Worm (Caenorhabditis elegans): ENCODE results near the gene egrh-1.

Gene egrh-1

ce11 chrX:14845637-14846036, at the start of gene egrh-1:
Gene egrh-1 (plus strand): TSS chrX:14845937.
- TF ChIP-seq zag-1 (tag; optimal IDR thresholded peaks at IDR 0.05) (no peak), grh-1 (GFP tag; IDR thresholded peaks at IDR 0.05) (no peak), Y116A8C.19 (tag; optimal IDR thresholded peaks at IDR 0.05; ENCODE audit: borderline replicate concordance) (no peak)

ce11 chrX:14797405-14797804, 48.3 kb upstream of the egrh-1 start:
- peak; percentile 94 for TF ChIP-seq dsc-1 (tag; optimal IDR thresholded peaks at IDR 0.05)
- TF ChIP-seq F16B12.6 (tag; optimal IDR thresholded peaks at IDR 0.05): no peak

- TF ChIP-seq nhr-77 (tag; optimal IDR thresholded peaks at IDR 0.05) (peak; percentile 20), lir-3 (tag; optimal IDR thresholded peaks at IDR 0.05; ENCODE audit: poor library complexity) (peak; percentile 11), aha-1 (tag; optimal IDR thresholded peaks at IDR 0.05) (no peak), nhr-20 (tag; optimal IDR thresholded peaks at IDR 0.05) (peak; percentile 37), C16A3.4 (tag; optimal IDR thresholded peaks at IDR 0.05) (peak; percentile 39), nhr-28 (tag; optimal IDR thresholded peaks at IDR 0.05) (no peak), nhr-90 (tag; optimal IDR thresholded peaks at IDR 0.05; ENCODE audit: poor library complexity) (peak; percentile 54), pag-3 (tag; optimal IDR thresholded peaks at IDR 0.05; ENCODE audit: borderline replicate concordance, insufficient read depth) (no peak), nhr-237 (tag; optimal IDR thresholded peaks at IDR 0.05) (no peak), jun-1 (tag; optimal IDR thresholded peaks at IDR 0.05) (no peak), sup-37 (GFP tag; optimal IDR thresholded peaks at IDR 0.05) (no peak), nhr-19 (GFP tag; conservative IDR thresholded peaks at IDR 0.05) (peak; percentile 35), skn-1 (tag; optimal IDR thresholded peaks at IDR 0.05) (peak; percentile 19), lin-14 (GFP tag; optimal IDR thresholded peaks at IDR 0.05) (peak; percentile 43), snu-23 (GFP tag; optimal IDR thresholded peaks at IDR 0.05) (peak; percentile 41), lin-35 (GFP tag; optimal IDR thresholded peaks at IDR 0.05) (no peak), lsy-2 (tag; optimal IDR thresholded peaks at IDR 0.05) (peak; percentile 11 to 44), tbx-2 (tag; optimal IDR thresholded peaks at IDR 0.05) (peak; percentile 24), ceh-88 (GFP tag; IDR thresholded peaks at IDR 0.05) (no peak), nhr-47 (tag; optimal IDR thresholded peaks at IDR 0.05) (peak; percentile 51), elt-2 (tag; optimal IDR thresholded peaks at IDR 0.05) (peak; percentile 44), dsc-1 (tag; optimal IDR thresholded peaks at IDR 0.05) (peak; percentile 18), egl-27 (tag; optimal IDR thresholded peaks at IDR 0.05) (no peak), mep-1 (tag; optimal IDR thresholded peaks at IDR 0.05) (peak; percentile 26), mdl-1 (tag; optimal IDR thresholded peaks at IDR 0.05) (peak in 1 of 2 experiments; percentile 39), mab-9 (GFP tag; IDR thresholded peaks at IDR 0.05) (no peak), swsn-7 (tag; optimal IDR thresholded peaks at IDR 0.05) (peak; percentile 23), fos-1 (tag; optimal IDR thresholded peaks at IDR 0.05) (no peak), rnt-1 (tag; optimal IDR thresholded peaks at IDR 0.05) (peak; percentile 60), unc-98 (GFP tag; IDR thresholded peaks at IDR 0.05) (no peak), vab-15 (tag; optimal IDR thresholded peaks at IDR 0.05) (no peak), nhr-71 (tag; optimal IDR thresholded peaks at IDR 0.05) (peak; percentile 50), mef-2 (tag; optimal IDR thresholded peaks at IDR 0.05) (no peak), hlh-4 (tag; optimal IDR thresholded peaks at IDR 0.05) (no peak), unc-30 (tag; optimal IDR thresholded peaks at IDR 0.05) (no peak), elt-3 (tag; optimal IDR thresholded peaks at IDR 0.05) (no peak), ceh-82 (tag; optimal IDR thresholded peaks at IDR 0.05) (peak in 1 of 3 experiments; percentile 22)
These were observed 41.0 kb upstream of the egrh-1 start for ce11 chrX:14804706-14805105.
